Fruit fly (Drosophila melanogaster) whole organism, embryonic: ENCODE data around the gene Rpn9.

Experiments
- Adf1 ChIP-seq: fragments of 200-800 bp; sonication (Bioruptor generic); IDR thresholded peaks from 2 replicates; pipeline ENCODE4 v1.3.6; 2022; ENCODE audit warnings: missing biosample characterization, missing genetic modification characterization
- Blimp-1 ChIP-seq: fragments of 200-800 bp; sonication (Bioruptor generic); optimal IDR thresholded peaks from 3 replicates; lab custom pipeline; 2018; ENCODE audit warnings: missing biosample characterization, missing genetic modification characterization, mild to moderate bottlenecking, moderate library complexity, missing genetic modification reagents
- CG10321 ChIP-seq: fragments of 200-800 bp; sonication (Bioruptor generic); IDR thresholded peaks from 2 replicates; pipeline ENCODE4 v1.3.6; 2022; ENCODE audit warnings: missing biosample characterization, missing genetic modification characterization
- CG10366 ChIP-seq: fragments of 200-800 bp; sonication (Bioruptor generic); IDR thresholded peaks from 2 replicates; pipeline ENCODE4 v1.3.6; 2022; ENCODE audit warnings: missing biosample characterization, missing genetic modification characterization
- CG11560 ChIP-seq: fragments of 200-800 bp; sonication (Bioruptor generic); IDR thresholded peaks from 3 replicates; pipeline ENCODE4 v1.3.6; 2022; ENCODE audit warnings: missing biosample characterization, missing genetic modification characterization
- CG13424 ChIP-seq: fragments of 200-800 bp; sonication (Bioruptor generic); optimal IDR thresholded peaks from 2 replicates; lab custom pipeline; 2019; ENCODE audit warnings: missing biosample characterization, mild to moderate bottlenecking, missing genetic modification characterization, moderate library complexity
- CG13624 ChIP-seq: fragments of 200-800 bp; sonication (Bioruptor generic); optimal IDR thresholded peaks from 2 replicates; lab custom pipeline; 2016; ENCODE audit warnings: missing biosample characterization, missing genetic modification characterization
- CG13775 ChIP-seq: fragments of 200-800 bp; sonication (Bioruptor generic); optimal IDR thresholded peaks from 3 replicates; lab custom pipeline; 2017; ENCODE audit warnings: missing biosample characterization, mild to moderate bottlenecking, missing genetic modification characterization
- CG14014 ChIP-seq: fragments of 200-800 bp; sonication (Bioruptor generic); IDR thresholded peaks from 2 replicates; pipeline ENCODE4 v1.3.6; 2022; ENCODE audit warnings: missing biosample characterization, missing genetic modification characterization
- CG15073 ChIP-seq: fragments of 200-800 bp; sonication (Bioruptor generic); optimal IDR thresholded peaks from 2 replicates; lab custom pipeline; 2016; ENCODE audit warnings: missing biosample characterization, missing genetic modification characterization
- CG1792 ChIP-seq: fragments of 200-800 bp; sonication (Bioruptor generic); optimal IDR thresholded peaks from 2 replicates; lab custom pipeline; 2016; ENCODE audit warnings: missing biosample characterization, missing genetic modification characterization
- CG2889 ChIP-seq: fragments of 200-800 bp; sonication (Bioruptor generic); IDR thresholded peaks from 3 replicates; pipeline ENCODE4 v1.3.6; 2022; ENCODE audit warnings: missing biosample characterization, missing genetic modification characterization
- CG33557 ChIP-seq: fragments of 200-800 bp; sonication (Bioruptor generic); optimal IDR thresholded peaks from 2 replicates; lab custom pipeline; 2019; ENCODE audit warnings: missing biosample characterization, mild to moderate bottlenecking, missing genetic modification characterization, moderate library complexity
- CG42726 ChIP-seq: fragments of 200-800 bp; sonication (Bioruptor generic); IDR thresholded peaks from 2 replicates; pipeline ENCODE4 v1.3.6; 2022; ENCODE audit warnings: missing biosample characterization, missing genetic modification characterization; ENCODE audit not compliant: partially characterized antibody
- CG4282 ChIP-seq: fragments of 200-800 bp; sonication (Bioruptor generic); optimal IDR thresholded peaks from 2 replicates; lab custom pipeline; 2016; ENCODE audit warnings: missing biosample characterization, missing genetic modification characterization
- CG7357 ChIP-seq: fragments of 200-800 bp; sonication (Bioruptor generic); IDR thresholded peaks from 3 replicates; pipeline ENCODE4 v1.3.6; 2022; ENCODE audit warnings: missing biosample characterization, missing genetic modification characterization
- CG7839 ChIP-seq: fragments of 200-800 bp; sonication (Bioruptor generic); optimal IDR thresholded peaks from 3 replicates; lab custom pipeline; 2018; ENCODE audit warnings: missing biosample characterization, mild to moderate bottlenecking, missing genetic modification characterization, moderate library complexity
- CG7987 ChIP-seq: fragments of 200-800 bp; sonication (Bioruptor generic); optimal IDR thresholded peaks from 2 replicates; lab custom pipeline; 2018; ENCODE audit warnings: missing biosample characterization, mild to moderate bottlenecking, missing genetic modification characterization, moderate library complexity
- CG8478 ChIP-seq: fragments of >200 bp; optimal IDR thresholded peaks from 2 replicates; lab custom pipeline; 2018
- Dref ChIP-seq: fragments of 200-800 bp; sonication (Bioruptor generic); IDR thresholded peaks from 2 replicates; pipeline ENCODE4 v1.3.6; 2022; ENCODE audit warnings: missing biosample characterization, missing genetic modification characterization
- E2f1 ChIP-seq: fragments of 200-800 bp; sonication (Bioruptor generic); IDR thresholded peaks from 2 replicates; pipeline ENCODE4 v1.3.6; 2022; ENCODE audit warnings: missing biosample characterization, missing genetic modification characterization
- Hand ChIP-seq: fragments of 200-800 bp; sonication (Bioruptor generic); optimal IDR thresholded peaks from 2 replicates; lab custom pipeline; 2017; ENCODE audit warnings: mild to moderate bottlenecking, missing biosample characterization, missing genetic modification reagents, missing genetic modification characterization
- HmgZ ChIP-seq: fragments of 200-800 bp; sonication (Bioruptor generic); optimal IDR thresholded peaks from 2 replicates; lab custom pipeline; 2018; ENCODE audit warnings: missing biosample characterization, mild to moderate bottlenecking, missing genetic modification characterization
- Meics ChIP-seq: fragments of 200-800 bp; sonication (Bioruptor generic); optimal IDR thresholded peaks from 2 replicates; lab custom pipeline; 2017; ENCODE audit warnings: missing biosample characterization, mild to moderate bottlenecking, missing genetic modification characterization
- NC2α ChIP-seq: fragments of 200-800 bp; sonication (Bioruptor generic); optimal IDR thresholded peaks from 2 replicates; lab custom pipeline; 2016; ENCODE audit warnings: missing biosample characterization, missing genetic modification characterization
- NK7.1 ChIP-seq: fragments of 200-800 bp; sonication (Bioruptor generic); optimal IDR thresholded peaks from 3 replicates; lab custom pipeline; 2016; ENCODE audit warnings: missing biosample characterization, missing genetic modification characterization
- Oaz ChIP-seq: fragments of 200-800 bp; sonication (Bioruptor generic); IDR thresholded peaks from 2 replicates; pipeline ENCODE4 v1.3.6; 2022; ENCODE audit warnings: missing biosample characterization, missing genetic modification characterization
- Ravus ChIP-seq: fragments of 200-800 bp; sonication (Bioruptor generic); IDR thresholded peaks from 2 replicates; pipeline ENCODE4 v1.3.6; 2022; ENCODE audit warnings: missing biosample characterization, missing genetic modification characterization
- Rfx ChIP-seq: fragments of 200-800 bp; sonication (Bioruptor generic); IDR thresholded peaks from 2 replicates; pipeline ENCODE4 v1.3.6; 2022; ENCODE audit warnings: missing biosample characterization, missing genetic modification characterization
- Rx ChIP-seq: fragments of 200-800 bp; sonication (Bioruptor generic); IDR thresholded peaks from 2 replicates; pipeline ENCODE4 v1.3.6; 2022; ENCODE audit warnings: missing biosample characterization, missing genetic modification characterization
- Xrp1 ChIP-seq: fragments of 200-800 bp; sonication (Bioruptor generic); IDR thresholded peaks from 2 replicates; pipeline ENCODE4 v1.3.6; 2022; ENCODE audit warnings: missing biosample characterization, missing genetic modification characterization
- ac ChIP-seq: fragments of 200-800 bp; sonication (Bioruptor generic); optimal IDR thresholded peaks from 3 replicates; lab custom pipeline; 2017; ENCODE audit warnings: missing biosample characterization, mild to moderate bottlenecking, missing genetic modification characterization
- bowl ChIP-seq: fragments of 200-800 bp; sonication (Bioruptor generic); IDR thresholded peaks from 2 replicates; pipeline ENCODE4 v1.3.6; 2022; ENCODE audit warnings: missing biosample characterization, missing genetic modification characterization
- da ChIP-seq: fragments of 200-800 bp; sonication (Bioruptor generic); optimal IDR thresholded peaks from 2 replicates; lab custom pipeline; 2016; ENCODE audit warnings: missing biosample characterization, missing genetic modification characterization
- dimm ChIP-seq: fragments of 200-800 bp; sonication (Bioruptor generic); IDR thresholded peaks from 2 replicates; pipeline ENCODE4 v1.3.6; 2022; ENCODE audit warnings: missing biosample characterization, missing genetic modification characterization
- dmrt11E ChIP-seq: fragments of 200-800 bp; sonication (Bioruptor generic); optimal IDR thresholded peaks from 3 replicates; lab custom pipeline; 2018; ENCODE audit warnings: missing biosample characterization, mild to moderate bottlenecking, missing genetic modification characterization, moderate library complexity
- ewg ChIP-seq: fragments of 200-800 bp; sonication (Bioruptor generic); optimal IDR thresholded peaks from 3 replicates; lab custom pipeline; 2017; ENCODE audit warnings: mild to moderate bottlenecking, missing biosample characterization, missing genetic modification reagents, missing genetic modification characterization
- fd64A ChIP-seq: fragments of 200-800 bp; sonication (Bioruptor generic); optimal IDR thresholded peaks from 3 replicates; lab custom pipeline; 2018; ENCODE audit warnings: missing biosample characterization, mild to moderate bottlenecking, missing genetic modification characterization
- fru ChIP-seq: fragments of >200 bp; optimal IDR thresholded peaks from 2 replicates; lab custom pipeline; 2017
- gcm ChIP-seq: fragments of 200-800 bp; sonication (Bioruptor generic); optimal IDR thresholded peaks from 2 replicates; lab custom pipeline; 2019; ENCODE audit warnings: missing biosample characterization, mild to moderate bottlenecking, missing genetic modification characterization, moderate library complexity
- gcm2 ChIP-seq: fragments of 200-800 bp; sonication (Bioruptor generic); optimal IDR thresholded peaks from 2 replicates; lab custom pipeline; 2016; ENCODE audit warnings: missing biosample characterization, missing genetic modification characterization
- gro ChIP-seq: fragments of 200-800 bp; sonication (Bioruptor generic); optimal IDR thresholded peaks from 2 replicates; lab custom pipeline; 2016; ENCODE audit warnings: missing biosample characterization, missing genetic modification characterization
- hkb ChIP-seq, 2 experiments: fragments of 200-800 bp in 1 of 2; fragments of >200 bp in 1 of 2; sonication (Bioruptor generic) in 1 of 2; IDR thresholded peaks in 1 of 2; optimal IDR thresholded peaks in 1 of 2; 2 replicates each; pipeline versions ENCODE4 v1.3.6 to Lab custom; 2017 to 2022; ENCODE audit warnings: missing biosample characterization in 1 of 2, missing genetic modification characterization in 1 of 2
- kay ChIP-seq: fragments of 200-800 bp; sonication (Bioruptor generic); optimal IDR thresholded peaks from 2 replicates; lab custom pipeline; 2016; ENCODE audit warnings: missing biosample characterization, missing genetic modification characterization
- klu ChIP-seq: fragments of 200-800 bp; sonication (Bioruptor generic); IDR thresholded peaks from 2 replicates; pipeline ENCODE4 v1.3.6; 2022; ENCODE audit warnings: missing biosample characterization, missing genetic modification characterization
- luna ChIP-seq: fragments of 200-800 bp; sonication (Bioruptor generic); optimal IDR thresholded peaks from 2 replicates; lab custom pipeline; 2016; ENCODE audit warnings: missing biosample characterization, missing genetic modification characterization
- nerfin-1 ChIP-seq: fragments of 200-800 bp; sonication (Bioruptor generic); optimal IDR thresholded peaks from 3 replicates; lab custom pipeline; 2019; ENCODE audit warnings: missing biosample characterization, mild to moderate bottlenecking, missing genetic modification characterization, moderate library complexity
- onecut ChIP-seq: fragments of 200-800 bp; sonication (Bioruptor generic); IDR thresholded peaks from 2 replicates; pipeline ENCODE4 v1.3.6; 2022; ENCODE audit warnings: missing biosample characterization, missing genetic modification characterization
- sima ChIP-seq: fragments of 200-800 bp; sonication (Bioruptor generic); optimal IDR thresholded peaks from 2 replicates; lab custom pipeline; 2016; ENCODE audit warnings: missing biosample characterization, missing genetic modification characterization
- tio ChIP-seq: fragments of 200-800 bp; sonication (Bioruptor generic); optimal IDR thresholded peaks from 2 replicates; lab custom pipeline; 2017; ENCODE audit warnings: missing biosample characterization, missing genetic modification characterization, inconsistent platforms
- trh ChIP-seq: fragments of 200-800 bp; sonication (Bioruptor generic); optimal IDR thresholded peaks from 2 replicates; lab custom pipeline; 2016; ENCODE audit warnings: missing biosample characterization, missing genetic modification characterization
- vvl ChIP-seq: fragments of 200-800 bp; sonication (Bioruptor generic); IDR thresholded peaks from 2 replicates; pipeline ENCODE4 v1.3.6; 2022; ENCODE audit warnings: missing biosample characterization, missing genetic modification characterization

Rpn9 gene

dm6 chr3R:23726740-23727139 lies 6.5 kb downstream of the Rpn9 start (continued):
- TF ChIP-seq CG10366 (peak; percentile 77), klu (GFP tag; lab: Robert Waterston, UW) (peak; percentile 77), HmgZ (peak; percentile 77), Dref (GFP tag; lab: Robert Waterston, UW) (no peak), dmrt11E (tag; lab: Kevin White, UChicago) (peak; percentile 5), gro (peak; percentile 66), ewg (GFP tag; lab: Kevin White, UChicago) (no peak), CG7357 (GFP tag; lab: Robert Waterston, UW) (peak; percentile 67), CG15073 (GFP tag; lab: Kevin White, UChicago) (no peak), Blimp-1 (GFP tag; lab: Kevin White, UChicago) (peak; percentile 57), kay (GFP tag; lab: Kevin White, UChicago) (peak; percentile 51), CG7987 (GFP tag; lab: Kevin White, UChicago) (peak; percentile 74), E2f1 (peak; percentile 73), Xrp1 (GFP tag; lab: Robert Waterston, UW) (peak; percentile 75), CG13624 (peak; percentile 78), gcm2 (GFP tag; lab: Kevin White, UChicago) (peak; percentile 54), CG42726 (GFP tag; lab: Robert Waterston, UW) (no peak), CG14014 (GFP tag; lab: Robert Waterston, UW) (peak; percentile 86), onecut (GFP tag; lab: Robert Waterston, UW) (no peak), bowl (GFP tag; lab: Robert Waterston, UW) (0 out of 2 replicates have a peak, but pooled peaks have one; percentile 35), CG7839 (peak; percentile 85), nerfin-1 (no peak), NK7.1 (peak; percentile 42), CG8478 (no peak), CG4282 (no peak), Rx (GFP tag; lab: Robert Waterston, UW) (peak; percentile 57), fru (lab: Kevin White, UChicago) (no peak), CG10321 (GFP tag; lab: Robert Waterston, UW) (peak; percentile 53), sima (peak; percentile 22), CG1792 (peak; percentile 41), vvl (GFP tag; lab: Robert Waterston, UW) (peak; percentile 88), gcm (GFP tag; lab: Kevin White, UChicago) (peak; percentile 52), CG33557 (GFP tag; lab: Kevin White, UChicago) (no peak), da (GFP tag; lab: Kevin White, UChicago) (no peak), Ravus (peak; percentile 55), CG13424 (tag; lab: Kevin White, UChicago) (peak; percentile 63), trh (GFP tag; lab: Kevin White, UChicago) (no peak), ac (no peak), luna (GFP tag; lab: Kevin White, UChicago) (peak; percentile 1), CG11560 (tag; lab: Robert Waterston, UW) (peak; percentile 58; the same call in 2 of the 3 replicates), CG2889 (peak; percentile 78; the same call in 1 of the 3 replicates), fd64A (GFP tag; lab: Kevin White, UChicago) (no peak), Adf1 (GFP tag; lab: Robert Waterston, UW) (peak; percentile 68), Meics (peak; percentile 89), Oaz (GFP tag; lab: Robert Waterston, UW) (peak; percentile 40; the same call in 1 of the 2 replicates), tio (GFP tag; lab: Kevin White, UChicago) (peak; percentile 61), Rfx (GFP tag; lab: Robert Waterston, UW) (peak; percentile 91), dimm (GFP tag; lab: Robert Waterston, UW) (no peak), Hand (GFP tag; lab: Kevin White, UChicago) (peak; percentile 86), hkb (optimal IDR thresholded peaks at IDR 0.05; lab: Kevin White, UChicago) (no peak), hkb (GFP tag; IDR thresholded peaks at IDR 0.05; lab: Robert Waterston, UW) (peak; percentile 89), NC2α (no peak), CG13775 (GFP tag; lab: Kevin White, UChicago) (peak; percentile 81)
